Worm (Caenorhabditis elegans) whole organism, L1 larva: ENCODE measurements around the gene C52B9.19.

ENCODE experiments used
- ama-1 ChIP-seq: fragments of 150-350 bp; optimal IDR thresholded peaks from 2 replicates; lab custom pipeline; 2014
- ceh-88 ChIP-seq: fragments of 200-800 bp; sonication (Bioruptor generic); IDR thresholded peaks from 2 replicates; pipeline ENCODE4 v1.3.6; 2022; ENCODE audit warnings: missing genetic modification characterization, missing compliant biosample characterization
- egl-27 ChIP-seq, 2 experiments: fragments of 150-350 bp in 1 of 2; sonication (generic microtip); optimal IDR thresholded peaks; 3 replicates each; lab custom pipeline; 2017 to 2018; ENCODE audit warnings: missing biosample characterization in 2 of 2, missing genetic modification characterization in 2 of 2, missing genetic modification reagents in 2 of 2
- lin-13 ChIP-seq: fragments of 150-350 bp; optimal IDR thresholded peaks from 2 replicates; lab custom pipeline; 2014; ENCODE audit warnings: missing biosample characterization, missing genetic modification reagents, missing genetic modification characterization
- mdl-1 ChIP-seq, 2 experiments: fragments of 150-350 bp; optimal IDR thresholded peaks; 2 replicates each; lab custom pipeline; 2014 to 2017; ENCODE audit warnings: missing biosample characterization in 2 of 2, missing genetic modification characterization in 2 of 2, inconsistent platforms in 1 of 2
- mep-1 ChIP-seq: fragments of 150-350 bp; optimal IDR thresholded peaks from 2 replicates; lab custom pipeline; 2014; ENCODE audit warnings: missing biosample characterization, missing genetic modification characterization
- nhr-11 ChIP-seq: fragments of 150-350 bp; optimal IDR thresholded peaks from 2 replicates; lab custom pipeline; 2014; ENCODE audit warnings: missing biosample characterization, missing genetic modification characterization
- nhr-237 ChIP-seq: fragments of 150-350 bp; optimal IDR thresholded peaks from 2 replicates; lab custom pipeline; 2014; ENCODE audit warnings: missing biosample characterization, missing genetic modification characterization
- rnt-1 ChIP-seq: sonication (generic microtip); optimal IDR thresholded peaks from 2 replicates; lab custom pipeline; 2016; ENCODE audit warnings: mild to moderate bottlenecking, missing genetic modification characterization, moderate library complexity, missing compliant biosample characterization
- skn-1 ChIP-seq: fragments of 150-350 bp; optimal IDR thresholded peaks from 2 replicates; lab custom pipeline; 2014; ENCODE audit warnings: missing biosample characterization, missing genetic modification characterization
- snpc-4 ChIP-seq: fragments of 150-350 bp; optimal IDR thresholded peaks from 2 replicates; lab custom pipeline; 2014; ENCODE audit warnings: missing biosample characterization, missing genetic modification characterization
- ztf-4 ChIP-seq: fragments of 150-350 bp; optimal IDR thresholded peaks from 2 replicates; lab custom pipeline; 2014; ENCODE audit warnings: missing biosample characterization, missing genetic modification characterization

- TF ChIP-seq rnt-1 (tag; lab: Kevin White, UChicago) (no peak), mep-1 (tag; lab: Kevin White, UChicago) (no peak), skn-1 (tag; lab: Kevin White, UChicago) (no peak), ama-1 (lab: Kevin White, UChicago) (no peak), ceh-88 (no peak), mdl-1 (tag; optimal IDR thresholded peaks at IDR 0.05; lab: Kevin White, UChicago) (no peak), nhr-11 (tag; lab: Kevin White, UChicago) (no peak), snpc-4 (tag; lab: Kevin White, UChicago) (no peak), nhr-237 (no peak), ztf-4 (tag; lab: Kevin White, UChicago) (no peak), lin-13 (GFP tag; lab: Kevin White, UChicago) (no peak), egl-27 (tag; optimal IDR thresholded peaks at IDR 0.05; lab: Kevin White, UChicago) (no peak)
These were observed 18.5 kb upstream of the C52B9.19 start for ce11 chrX:4263820-4264219.
